Worm (Caenorhabditis elegans) whole organism, L1 larva: ENCODE measurements around the gene dhs-13.

Source experiments
- ceh-8 ChIP-seq: fragments of 200-800 bp; sonication (Bioruptor generic); optimal IDR thresholded peaks from 2 replicates; lab custom pipeline; 2018; ENCODE audit warnings: mild to moderate bottlenecking, missing genetic modification characterization, moderate library complexity, missing compliant biosample characterization
- ceh-82 ChIP-seq, 3 experiments: fragments of 150-350 bp in 1 of 3; sonication (generic microtip) in 2 of 3; optimal IDR thresholded peaks; 2 replicates each; lab custom pipeline; 2014 to 2017; ENCODE audit warnings: missing biosample characterization in 3 of 3, missing genetic modification characterization in 3 of 3
- dpl-1 ChIP-seq, 3 experiments: fragments of 150-350 bp in 2 of 3; sonication (generic microtip) in 1 of 3; optimal IDR thresholded peaks; 2 replicates each; lab custom pipeline; 2014 to 2017; ENCODE audit warnings: missing biosample characterization in 3 of 3, missing genetic modification characterization in 3 of 3, missing genetic modification reagents in 3 of 3
- fkh-10 ChIP-seq: sonication (generic microtip); optimal IDR thresholded peaks from 2 replicates; lab custom pipeline; 2017; ENCODE audit warnings: missing biosample characterization, missing genetic modification reagents, missing genetic modification characterization
- irx-1 ChIP-seq: sonication (generic microtip); optimal IDR thresholded peaks from 2 replicates; lab custom pipeline; 2016; ENCODE audit warnings: missing genetic modification characterization, missing compliant biosample characterization
- lin-35 ChIP-seq, 2 experiments: fragments of 150-350 bp; optimal IDR thresholded peaks; 2 replicates each; lab custom pipeline; 2014; ENCODE audit warnings: missing biosample characterization in 2 of 2, missing genetic modification characterization in 2 of 2, missing genetic modification reagents in 2 of 2
- mdl-1 ChIP-seq, 2 experiments: fragments of 150-350 bp; optimal IDR thresholded peaks; 2 replicates each; lab custom pipeline; 2014 to 2017; ENCODE audit warnings: missing biosample characterization in 2 of 2, missing genetic modification characterization in 2 of 2, inconsistent platforms in 1 of 2
- nhr-11 ChIP-seq: fragments of 150-350 bp; optimal IDR thresholded peaks from 2 replicates; lab custom pipeline; 2014; ENCODE audit warnings: missing biosample characterization, missing genetic modification characterization
- nhr-237 ChIP-seq: fragments of 150-350 bp; optimal IDR thresholded peaks from 2 replicates; lab custom pipeline; 2014; ENCODE audit warnings: missing biosample characterization, missing genetic modification characterization
- pax-3 ChIP-seq: fragments of 200-800 bp; sonication (Bioruptor generic); optimal IDR thresholded peaks from 2 replicates; lab custom pipeline; 2018; ENCODE audit warnings: mild to moderate bottlenecking, missing genetic modification characterization, moderate library complexity, missing compliant biosample characterization
- pqm-1 ChIP-seq: sonication (generic microtip); optimal IDR thresholded peaks from 3 replicates; lab custom pipeline; 2017; ENCODE audit warnings: missing biosample characterization, missing genetic modification characterization
- unc-62 ChIP-seq: fragments of 150-350 bp; optimal IDR thresholded peaks from 2 replicates; lab custom pipeline; 2014; ENCODE audit warnings: missing biosample characterization, missing genetic modification reagents, missing genetic modification characterization

DNA sequence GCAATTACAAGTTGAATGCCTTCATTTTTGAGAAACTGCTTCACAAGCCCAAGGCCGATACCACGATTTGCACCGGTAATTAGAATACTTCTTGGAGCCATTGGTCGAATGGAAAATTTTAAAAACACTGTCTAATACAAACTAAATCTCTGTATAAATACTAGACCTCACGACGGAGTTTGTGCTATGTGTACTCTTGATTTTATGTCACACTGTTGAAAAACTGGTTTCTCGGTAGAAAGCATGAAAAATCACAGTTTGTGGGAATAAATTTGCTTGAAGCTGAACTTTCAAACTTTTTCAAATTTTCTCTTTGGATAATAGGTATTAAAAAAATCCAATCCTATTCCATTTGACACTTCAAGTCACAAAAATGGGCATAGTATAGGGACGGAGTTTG lies 15.9 kb downstream of the dhs-13 start, which contains the start of gene ZK697.14:
- no peak for TF ChIP-seq nhr-11 (tag; lab: Kevin White, UChicago)
- no peak for TF ChIP-seq dpl-1 (GFP tag; optimal IDR thresholded peaks at IDR 0.05; lab: Kevin White, UChicago)
- TF ChIP-seq pax-3 (tag; lab: Kevin White, UChicago): no peak
- no peak for TF ChIP-seq ceh-82 (tag; optimal IDR thresholded peaks at IDR 0.05; lab: Kevin White, UChicago)
- no peak for TF ChIP-seq fkh-10 (GFP tag; lab: Kevin White, UChicago)
- no peak for TF ChIP-seq unc-62 (GFP tag; lab: Kevin White, UChicago)
- TF ChIP-seq pqm-1 (tag; lab: Kevin White, UChicago): no peak
- no peak for TF ChIP-seq mdl-1 (tag; optimal IDR thresholded peaks at IDR 0.05; lab: Kevin White, UChicago)
- TF ChIP-seq lin-35 (GFP tag; optimal IDR thresholded peaks at IDR 0.05; lab: Kevin White, UChicago): no peak
- TF ChIP-seq irx-1 (tag; lab: Kevin White, UChicago): no peak
- TF ChIP-seq nhr-237 (tag; lab: Kevin White, UChicago): no peak
- TF ChIP-seq ceh-8: no peak
